Fruit fly (Drosophila melanogaster): ENCODE results near the gene Hsp68.

Hsp68 gene

DNA sequence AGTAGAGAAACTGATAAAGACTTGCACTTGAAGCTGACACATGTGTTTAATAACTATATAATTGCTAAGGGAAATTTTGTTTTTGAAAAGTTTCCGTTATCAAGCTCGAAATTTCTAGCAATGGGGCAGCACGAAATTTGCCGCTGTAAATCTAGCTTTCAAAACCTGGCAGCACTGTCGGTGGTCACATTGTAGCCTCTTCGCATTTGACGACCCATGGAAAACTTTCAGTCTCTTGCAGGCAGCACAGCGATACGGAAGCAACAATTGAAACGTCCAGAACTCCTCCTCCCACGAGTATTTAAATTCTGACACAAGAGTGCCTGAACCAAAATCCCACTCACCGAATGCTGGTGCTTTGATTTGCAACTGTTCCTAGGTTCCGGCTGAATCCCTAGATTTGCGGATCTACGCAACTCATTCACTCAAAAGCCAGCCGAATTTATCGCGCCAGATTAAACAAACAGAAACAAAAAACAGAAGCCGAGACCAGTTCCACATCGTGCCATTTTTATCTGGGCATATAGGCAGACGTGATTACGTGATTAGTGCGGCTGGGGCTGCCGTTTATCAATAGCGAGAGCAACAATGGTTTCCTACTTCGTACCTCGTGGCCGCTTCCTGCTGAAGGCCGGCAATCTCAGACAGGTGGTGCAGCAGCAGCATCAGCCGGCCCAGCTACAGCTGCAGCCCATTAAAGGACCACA is 5.5 kb downstream of the Hsp68 start (continued):
- TF ChIP-seq CG9817 (tag; optimal IDR thresholded peaks at IDR 0.05): peak; percentile 23
- no peak for TF ChIP-seq Hand (GFP tag; optimal IDR thresholded peaks at IDR 0.05)
- TF ChIP-seq ken (GFP tag; IDR thresholded peaks at IDR 0.05): 0 out of 3 replicates have a peak, but pooled peaks have one; percentile 22
- peak; percentile 26 for TF ChIP-seq CG17829 (tag; optimal IDR thresholded peaks at IDR 0.05)
- TF ChIP-seq stc (GFP tag; IDR thresholded peaks at IDR 0.05): 0 out of 2 replicates have a peak, but pooled peaks have one; percentile 19
- peak; percentile 18; the same call in 1 of the 3 replicates for TF ChIP-seq ci (GFP tag; IDR thresholded peaks at IDR 0.05)
- TF ChIP-seq bowl (GFP tag; IDR thresholded peaks at IDR 0.05): no peak
- peak; percentile 13 for TF ChIP-seq ftz-f1 (GFP tag; optimal IDR thresholded peaks at IDR 0.05)
- no peak for TF ChIP-seq CG8290 (GFP tag; optimal IDR thresholded peaks at IDR 0.05)
- TF ChIP-seq CG8290 (tag; optimal IDR thresholded peaks at IDR 0.05): peak in 1 of 2 experiments; percentile 50
- peak; percentile 37 for TF ChIP-seq CG15514 (GFP tag; optimal IDR thresholded peaks at IDR 0.05)
- peak; percentile 1 for TF ChIP-seq scrt (GFP tag; optimal IDR thresholded peaks at IDR 0.05)
- peak; percentile 7 for TF ChIP-seq nau (GFP tag; optimal IDR thresholded peaks at IDR 0.05)
- TF ChIP-seq CG12659 (GFP tag; optimal IDR thresholded peaks at IDR 0.05): peak; percentile 3
- TF ChIP-seq CG11696 (GFP tag; IDR thresholded peaks at IDR 0.05): no peak
- TF ChIP-seq CG1603 (tag; optimal IDR thresholded peaks at IDR 0.05): peak; percentile 17
- TF ChIP-seq gcm2 (GFP tag; optimal IDR thresholded peaks at IDR 0.05): no peak
- peak; percentile 31; the same call in 1 of the 2 replicates for TF ChIP-seq CG13287 (GFP tag; IDR thresholded peaks at IDR 0.05; ENCODE audit: partially characterized antibody)
- peak; percentile 46 for TF ChIP-seq Jarid2 (GFP tag; optimal IDR thresholded peaks at IDR 0.05)
- TF ChIP-seq CG4360 (GFP tag; IDR thresholded peaks at IDR 0.05): 0 out of 2 replicates have a peak, but pooled peaks have one; percentile 7
- no peak for TF ChIP-seq Sox100B (GFP tag; optimal IDR thresholded peaks at IDR 0.05)
- peak; percentile 3 for TF ChIP-seq bab2 (GFP tag; optimal IDR thresholded peaks at IDR 0.05)
- TF ChIP-seq CG10543 (GFP tag; optimal IDR thresholded peaks at IDR 0.05): peak; percentile 40
- TF ChIP-seq Ssrp (tag; optimal IDR thresholded peaks at IDR 0.05): no peak
- peak; percentile 55 for TF ChIP-seq CG9932 (GFP tag; IDR thresholded peaks at IDR 0.05)
- no peak for TF ChIP-seq z (GFP tag; IDR thresholded peaks at IDR 0.05)
- TF ChIP-seq Ets65A (GFP tag): peak; percentile 54
- TF ChIP-seq CG3065 (GFP tag; optimal IDR thresholded peaks at IDR 0.05): no peak
- peak; percentile 2 for TF ChIP-seq CG2678 (tag; optimal IDR thresholded peaks at IDR 0.05)
- TF ChIP-seq prd (optimal IDR thresholded peaks at IDR 0.05): no peak
- TF ChIP-seq prd (GFP tag; IDR thresholded peaks at IDR 0.05): no peak; the same call in 2 of the 3 replicates
- no peak for TF ChIP-seq CG3995 (GFP tag; optimal IDR thresholded peaks at IDR 0.05)
- TF ChIP-seq CG9876 (GFP tag; optimal IDR thresholded peaks at IDR 0.05): no peak
- no peak for TF ChIP-seq kah (GFP tag; optimal IDR thresholded peaks at IDR 0.05)
- no peak for TF ChIP-seq CG14965 (GFP tag; optimal IDR thresholded peaks at IDR 0.05; ENCODE audit: borderline replicate concordance)
- peak; percentile 39; the same call in 1 of the 2 replicates for TF ChIP-seq Bgb (GFP tag; IDR thresholded peaks at IDR 0.05; ENCODE audit: partially characterized antibody)
- peak; percentile 42; the same call in 1 of the 2 replicates for TF ChIP-seq E2f2 (GFP tag; IDR thresholded peaks at IDR 0.05)
- no peak for TF ChIP-seq Dek (tag; optimal IDR thresholded peaks at IDR 0.05)
- TF ChIP-seq CG3281 (GFP tag; optimal IDR thresholded peaks at IDR 0.05): peak; percentile 10
- TF ChIP-seq lmd (GFP tag; IDR thresholded peaks at IDR 0.05): peak; percentile 33; the same call in 1 of the 2 replicates
- 0 out of 2 replicates have a peak, but pooled peaks have one; percentile 19 for TF ChIP-seq unc-4 (GFP tag; IDR thresholded peaks at IDR 0.05; ENCODE audit: partially characterized antibody)
- 0 out of 4 replicates have a peak, but pooled peaks have one; percentile 26 for TF ChIP-seq Dll (GFP tag; IDR thresholded peaks at IDR 0.05; ENCODE audit: partially characterized antibody)
- TF ChIP-seq ttk (GFP tag; IDR thresholded peaks at IDR 0.05): peak; percentile 28; the same call in 1 of the 2 replicates
- TF ChIP-seq her (GFP tag; optimal IDR thresholded peaks at IDR 0.05): peak; percentile 18
- peak; percentile 69 for TF ChIP-seq CG12769 (tag; optimal IDR thresholded peaks at IDR 0.05)
- TF ChIP-seq CG13775 (GFP tag; optimal IDR thresholded peaks at IDR 0.05): no peak
- peak in 1 of 2 experiments; percentile 40 for TF ChIP-seq Eip74EF (GFP tag; optimal IDR thresholded peaks at IDR 0.05)
- peak; percentile 40; the same call in 1 of the 3 replicates for TF ChIP-seq CG34422 (GFP tag; IDR thresholded peaks at IDR 0.05)

All from whole organism, embryonic.